Fruit fly (Drosophila melanogaster): ENCODE measurements around the gene ERp44.

ERp44 gene

DNA sequence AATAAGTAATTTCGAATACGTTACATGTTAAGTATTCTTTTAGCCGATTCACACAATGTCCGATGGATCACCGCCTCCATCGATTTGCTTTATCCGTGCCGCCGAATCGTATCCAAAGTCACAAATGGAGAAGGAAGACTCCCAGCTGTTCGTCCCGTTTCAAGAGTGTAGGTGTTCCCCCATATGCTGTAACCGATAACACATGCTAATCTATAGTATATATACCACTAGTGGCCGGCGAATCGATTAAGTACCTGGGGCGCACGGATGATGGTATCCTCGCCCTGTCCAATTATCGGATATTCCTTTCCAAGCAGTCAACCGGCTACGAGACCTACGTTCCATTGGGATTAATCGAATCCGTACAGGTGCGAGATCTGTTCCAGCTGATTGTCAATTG lies at the start of gene ERp44:
Gene ERp44 (minus strand): TSS at position 101 of the 400 bp plus-strand sequence.
- no peak for TF ChIP-seq noc (tag; optimal IDR thresholded peaks at IDR 0.05)

DNA sequence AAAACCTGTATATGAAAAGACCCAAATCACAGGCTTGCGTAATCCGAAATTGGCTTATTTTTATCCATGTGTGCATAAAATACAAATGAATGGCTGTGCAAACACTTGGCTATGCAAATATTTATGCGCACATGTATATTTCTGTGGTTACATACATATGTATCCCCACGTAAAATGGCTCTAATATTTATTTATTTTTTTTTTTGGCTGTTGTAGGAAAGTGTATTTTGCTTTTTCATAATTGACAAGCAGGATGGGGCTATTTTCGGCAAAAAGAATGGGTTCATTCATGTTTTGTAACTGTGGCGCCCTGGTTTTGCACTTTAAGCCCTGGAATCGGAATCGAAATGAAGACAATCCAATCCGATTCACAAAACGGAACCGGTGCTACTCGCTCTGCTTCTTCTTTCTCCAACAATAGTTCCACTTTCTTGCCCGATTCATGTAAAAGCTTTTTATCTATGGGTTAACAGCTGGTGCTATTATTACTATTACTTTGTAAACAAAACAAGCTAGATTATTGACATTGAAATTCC lies 37.7 kb upstream of the ERp44 start:
- peak; percentile 69 for TF ChIP-seq noc (tag; optimal IDR thresholded peaks at IDR 0.05)

DNA sequence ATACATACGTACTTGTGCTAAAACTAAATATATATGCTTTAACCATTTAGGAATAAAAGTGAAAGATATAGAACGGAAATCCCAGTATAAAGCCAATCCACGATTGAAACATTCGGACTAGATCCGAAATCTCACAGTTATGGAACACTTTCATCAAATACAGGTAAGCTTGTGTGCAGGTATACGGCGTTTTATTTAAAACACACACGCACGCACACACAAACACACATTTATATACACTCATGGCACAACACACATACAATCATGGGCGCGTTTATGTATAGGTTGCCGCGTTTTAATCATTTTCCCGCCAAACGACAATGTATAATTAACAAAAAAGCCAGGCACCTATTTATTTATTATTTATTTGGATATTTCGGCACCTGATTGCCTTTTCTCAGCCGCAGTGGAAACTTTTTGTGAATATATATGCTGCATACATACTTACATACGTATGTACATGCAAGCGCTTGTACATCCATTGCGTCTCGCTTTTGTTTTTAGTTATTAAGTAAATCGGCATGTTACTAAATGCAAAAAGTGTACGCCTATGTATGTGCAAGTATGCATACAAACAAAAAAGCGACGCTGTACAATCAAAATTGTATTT lies 36.8 kb upstream of the ERp44 start:
- no peak for TF ChIP-seq noc (tag; optimal IDR thresholded peaks at IDR 0.05)

DNA sequence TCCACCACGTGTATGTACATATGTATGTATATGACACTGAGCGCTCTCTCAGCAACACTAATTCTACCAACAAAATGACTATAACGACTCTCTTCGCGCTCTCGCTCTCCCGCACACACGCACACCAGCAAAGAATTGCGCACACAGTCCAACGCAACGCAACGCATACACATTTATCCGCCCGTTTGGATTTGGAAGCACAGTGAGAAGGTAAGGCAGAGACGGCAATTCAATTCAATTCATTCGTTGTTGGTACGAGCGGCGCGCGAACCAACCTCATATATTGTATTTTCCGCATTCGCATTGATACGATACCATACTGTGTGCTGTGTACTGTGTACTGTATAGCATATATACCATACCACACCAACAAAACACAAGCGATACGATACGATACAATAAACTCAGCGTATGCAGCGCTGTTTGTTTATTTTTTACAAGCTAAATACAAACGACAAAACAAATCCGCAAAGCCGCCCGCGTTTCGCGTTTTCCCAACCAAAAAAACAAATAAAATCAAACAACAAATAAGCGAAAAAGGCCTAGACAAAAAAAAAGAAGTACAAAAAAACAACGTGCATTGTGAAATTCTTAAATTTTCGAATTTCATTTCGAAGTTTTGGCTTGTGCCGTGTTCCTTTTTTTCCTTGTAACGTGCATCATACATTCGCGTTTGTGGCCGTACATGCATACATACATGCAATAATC lies 36.1 kb upstream of the ERp44 start, which contains the start of the genes CG9921 and Dsp1:
Gene CG9921 (minus strand): TSS at position 167 of the 708 bp plus-strand sequence.
Gene Dsp1 (plus strand): TSS at position 179 of the 708 bp plus-strand sequence.
- no peak for TF ChIP-seq noc (tag; optimal IDR thresholded peaks at IDR 0.05)

DNA sequence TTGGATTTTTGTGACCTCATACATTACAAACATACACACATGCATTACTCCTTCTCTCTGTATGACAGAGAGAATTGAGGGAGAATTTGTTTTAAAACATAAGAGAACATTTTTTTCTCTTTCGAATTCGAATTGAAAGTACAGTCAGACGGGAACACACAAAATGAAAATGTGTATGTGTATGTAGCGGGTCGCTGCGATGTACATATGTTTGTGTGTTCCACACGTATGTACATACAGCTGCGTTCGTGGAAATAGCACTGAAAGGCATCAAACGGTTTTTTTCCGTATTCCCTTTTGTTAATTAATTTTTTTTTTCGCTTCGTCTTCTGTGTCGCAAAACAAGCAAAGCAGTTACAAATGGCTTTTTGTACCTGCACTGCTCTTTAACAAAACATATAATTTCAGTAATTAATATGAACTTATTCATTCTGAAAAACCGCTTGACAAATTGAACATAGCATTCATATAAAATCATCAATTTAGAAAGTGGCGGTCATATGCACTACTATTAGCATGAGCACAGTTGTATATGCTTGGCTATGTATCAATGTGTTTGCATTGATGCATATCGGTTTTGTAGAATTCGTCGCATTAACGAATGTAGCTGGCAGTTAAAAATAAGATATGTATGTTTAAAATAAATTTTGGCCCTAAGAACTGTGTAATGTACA lies 35.2 kb upstream of the ERp44 start:
- TF ChIP-seq noc (tag; optimal IDR thresholded peaks at IDR 0.05) = peak; percentile 98

DNA sequence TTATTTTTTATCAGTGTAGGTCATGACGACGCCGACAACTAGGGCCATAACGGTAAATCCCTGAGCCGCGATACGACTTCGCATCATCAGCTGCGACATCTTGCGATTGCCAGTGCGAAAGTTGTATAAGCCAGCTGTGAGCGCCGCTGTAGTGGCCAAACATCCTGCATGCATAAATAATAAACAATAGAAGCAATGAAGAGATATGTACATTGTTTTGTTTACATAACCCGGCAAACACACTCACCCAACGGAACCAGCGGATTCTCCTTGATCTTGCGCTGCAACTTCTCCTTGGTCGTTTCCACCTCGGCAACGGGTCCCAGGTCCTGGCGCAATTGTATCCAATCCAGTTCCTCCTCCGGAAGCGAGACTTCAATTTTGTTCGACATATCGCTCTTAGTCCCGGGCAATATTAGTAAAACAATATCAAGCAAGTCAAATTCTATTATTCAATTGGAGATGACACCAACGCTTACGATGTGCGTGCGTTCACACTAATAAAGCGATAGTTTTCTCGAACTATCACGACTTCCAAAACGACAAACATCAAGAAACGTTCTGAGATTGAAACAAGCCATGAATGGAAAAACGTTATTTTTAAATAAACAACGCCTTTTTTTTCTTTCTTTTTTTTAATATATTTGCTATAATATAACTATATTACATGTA lies 34.2 kb upstream of the ERp44 start:
- TF ChIP-seq noc (tag; optimal IDR thresholded peaks at IDR 0.05) = no peak

DNA sequence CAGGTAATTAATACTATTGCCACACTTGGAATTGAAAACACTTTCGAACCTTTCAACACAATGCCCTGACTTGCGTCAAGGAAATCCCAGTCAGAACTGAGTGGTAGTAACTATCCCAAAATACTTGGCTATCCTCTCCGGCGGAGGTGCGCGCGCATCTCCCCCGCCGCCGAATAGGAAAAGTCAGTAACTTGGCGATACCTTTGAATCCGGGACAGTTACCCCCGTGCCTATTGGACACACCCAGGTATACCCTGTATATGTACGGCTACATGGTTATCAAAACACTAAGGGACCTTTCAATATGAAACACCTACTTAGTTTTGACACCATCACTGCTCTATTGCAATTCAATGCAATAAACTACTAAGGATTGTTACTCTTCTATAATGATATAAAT lies 33.1 kb upstream of the ERp44 start, which contains the start of gene CG9919:
Gene CG9919 (minus strand): TSS at position 101 of the 400 bp plus-strand sequence.
- no peak for TF ChIP-seq noc (tag; optimal IDR thresholded peaks at IDR 0.05)

DNA sequence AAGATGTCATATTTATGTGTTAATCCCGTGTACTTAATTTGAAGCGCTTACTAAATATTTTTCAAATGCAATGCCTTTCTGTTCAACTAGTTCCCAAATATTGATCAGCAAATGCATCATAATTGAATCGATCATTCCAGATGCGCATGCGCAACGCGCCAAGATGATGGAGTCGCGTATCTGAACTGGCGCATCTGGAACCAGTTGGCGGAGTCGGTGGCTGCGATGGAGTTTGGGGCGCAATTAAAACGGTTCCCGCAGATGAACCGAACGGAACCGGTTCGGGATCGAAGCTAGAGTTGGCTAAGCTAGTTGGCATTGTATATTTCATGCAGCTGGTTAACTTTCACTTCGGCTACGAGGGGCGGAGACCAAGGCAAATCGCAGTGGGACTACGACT lies 28.0 kb upstream of the ERp44 start, which contains the start of gene CalpC:
Gene CalpC (plus strand): TSS at position 292 of the 400 bp plus-strand sequence.
- TF ChIP-seq noc (tag; optimal IDR thresholded peaks at IDR 0.05) = no peak

DNA sequence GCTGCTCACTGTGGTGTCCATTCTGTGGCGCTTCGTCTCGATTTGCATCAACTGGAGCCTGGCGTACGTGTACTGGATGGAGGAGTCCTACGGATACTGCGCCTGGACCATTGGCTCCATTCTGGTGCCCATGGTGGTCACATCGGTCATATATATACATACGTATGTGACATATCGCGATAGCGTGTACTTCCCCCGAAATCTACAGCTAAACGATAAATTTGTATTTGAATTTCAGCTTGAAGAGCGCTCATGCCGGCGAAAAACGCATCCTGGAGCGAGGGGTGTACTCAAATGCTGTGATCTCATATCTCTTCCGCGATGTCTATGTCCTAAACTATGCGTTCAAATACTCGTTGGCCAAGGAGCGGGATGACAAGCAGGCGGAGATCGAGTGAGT lies 26.0 kb upstream of the ERp44 start:
- no peak for TF ChIP-seq noc (tag; optimal IDR thresholded peaks at IDR 0.05)

DNA sequence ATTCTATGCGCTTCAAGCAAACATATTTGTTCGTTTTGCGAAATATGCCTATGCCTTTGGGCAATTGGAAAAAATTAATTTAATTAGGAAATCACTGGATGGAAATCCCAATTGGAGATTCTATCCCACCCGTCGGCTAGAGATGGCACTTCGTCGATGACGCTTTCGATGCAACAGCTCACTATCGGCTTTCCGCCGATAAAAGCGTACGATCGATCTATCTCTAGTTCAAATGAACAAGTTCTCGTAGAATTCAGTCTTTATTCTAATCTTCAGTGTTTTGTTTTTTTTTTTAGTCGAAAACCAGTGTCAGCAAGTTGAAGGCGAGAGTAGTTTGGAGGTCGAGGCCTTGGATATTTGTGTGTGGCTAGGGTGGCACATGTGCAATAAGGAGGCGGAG lies 25.5 kb upstream of the ERp44 start, which contains the start of the genes CG9917 and CG32579:
Gene CG9917 (minus strand): TSS at position 169 of the 400 bp plus-strand sequence.
Gene CG32579 (plus strand): TSS at position 224 of the 400 bp plus-strand sequence.
- no peak for TF ChIP-seq noc (tag; optimal IDR thresholded peaks at IDR 0.05)

DNA sequence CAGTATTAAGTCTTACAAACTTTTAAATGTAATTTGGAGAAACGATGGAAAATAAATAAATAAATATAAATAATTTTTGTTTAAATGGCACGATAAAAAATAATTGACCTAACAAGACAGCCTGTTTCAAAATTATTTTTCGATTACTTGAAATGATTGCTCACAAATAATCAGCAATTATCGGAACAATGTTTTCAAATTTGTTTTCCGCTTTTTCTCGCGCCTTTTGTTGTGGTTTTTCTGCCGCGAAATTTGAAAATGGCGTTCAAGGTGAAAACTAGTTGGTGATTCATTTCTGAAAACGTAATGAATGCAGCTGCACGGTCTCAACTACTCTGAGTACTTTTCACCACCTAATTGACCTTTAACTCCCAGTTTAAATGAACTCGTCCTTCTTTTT lies 23.5 kb upstream of the ERp44 start:
- no peak for TF ChIP-seq noc (tag; optimal IDR thresholded peaks at IDR 0.05)

DNA sequence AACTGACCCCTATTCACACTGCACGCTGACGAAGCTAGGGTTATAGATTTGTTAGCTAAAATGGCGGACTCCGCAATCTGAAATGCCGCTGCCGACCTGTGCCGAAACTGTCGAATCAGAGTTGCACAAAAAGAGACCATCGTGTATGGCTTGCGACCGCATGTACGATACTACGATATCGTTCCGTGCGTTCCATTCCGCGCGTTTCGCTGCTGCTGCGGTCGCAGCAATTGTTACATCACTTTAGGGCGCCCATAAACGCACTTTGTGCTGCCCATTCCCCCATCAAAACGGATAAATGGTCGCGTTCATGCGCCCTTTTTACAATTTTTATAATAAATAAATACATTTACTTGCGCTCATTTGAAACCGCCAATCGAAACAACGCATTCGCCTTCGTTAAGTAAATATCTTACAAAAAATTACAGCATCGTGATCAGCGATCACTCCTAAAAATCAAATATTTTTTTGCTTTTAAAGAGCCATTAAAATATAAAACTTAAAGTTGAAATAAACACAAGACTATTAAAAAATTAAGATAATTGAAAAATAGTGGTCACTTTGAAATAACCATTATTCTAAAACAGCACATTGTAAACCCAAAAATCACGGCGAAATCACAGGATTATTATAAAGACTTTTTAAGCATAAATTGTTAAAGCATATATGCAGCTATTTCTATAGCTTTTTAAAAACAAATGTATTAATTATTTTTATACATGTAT lies 22.8 kb upstream of the ERp44 start, which contains the start of gene Cyp1:
Gene Cyp1 (minus strand): TSS at position 174 of the 725 bp plus-strand sequence.
- no peak for TF ChIP-seq noc (tag; optimal IDR thresholded peaks at IDR 0.05)

DNA sequence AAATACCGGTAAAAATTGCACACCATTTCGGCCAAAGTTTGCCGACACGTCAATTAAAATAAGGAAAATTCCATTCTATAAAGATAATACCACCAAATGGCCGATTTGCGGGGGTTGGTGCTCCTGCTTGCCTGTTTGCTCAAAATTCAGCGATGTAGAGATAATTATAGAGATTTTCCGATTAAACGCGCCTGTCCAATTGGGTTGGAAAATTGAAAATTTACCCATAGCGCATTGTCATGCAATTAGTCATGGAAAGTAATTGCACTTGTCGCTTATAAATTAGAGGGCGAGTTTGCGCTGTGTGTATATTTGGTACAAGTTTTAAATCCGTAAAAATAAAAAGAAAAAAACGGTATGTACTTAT lies 22.0 kb upstream of the ERp44 start:
- no peak for TF ChIP-seq noc (tag; optimal IDR thresholded peaks at IDR 0.05)

DNA sequence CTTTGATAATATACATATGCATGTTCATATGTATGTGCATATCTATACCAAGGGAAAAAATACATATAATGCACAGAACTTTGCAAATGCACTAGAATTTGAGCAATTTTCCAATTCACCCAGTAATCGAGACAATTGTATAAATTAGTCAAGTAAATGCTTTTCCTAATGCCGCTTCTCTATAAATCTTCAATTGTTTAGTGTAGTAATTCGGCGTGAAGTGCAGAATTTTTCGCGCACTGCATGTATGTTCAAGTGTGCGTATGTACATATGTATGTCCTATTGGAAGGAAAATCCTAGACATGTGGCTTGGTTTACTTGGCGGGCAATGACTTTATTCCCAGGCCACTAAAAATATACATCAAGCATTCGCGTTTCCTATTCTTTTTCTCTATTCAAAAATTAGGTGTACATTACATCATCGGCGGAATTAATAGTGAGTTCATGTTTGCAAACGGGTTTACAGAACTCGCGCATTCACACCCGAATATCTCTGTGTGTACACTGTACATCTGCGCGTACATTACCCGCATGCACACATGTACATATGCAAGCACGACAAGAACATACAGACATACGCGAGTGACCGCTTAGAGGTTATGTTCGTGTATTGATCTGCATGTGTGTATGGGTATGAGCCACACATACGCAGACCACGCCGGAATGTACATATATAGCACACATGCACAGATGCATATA lies 21.5 kb upstream of the ERp44 start:
- TF ChIP-seq noc (tag; optimal IDR thresholded peaks at IDR 0.05) = peak; percentile 8
